Worm (Caenorhabditis elegans): ENCODE measurements around the gene sra-39.

The sra-39 gene

DNA sequence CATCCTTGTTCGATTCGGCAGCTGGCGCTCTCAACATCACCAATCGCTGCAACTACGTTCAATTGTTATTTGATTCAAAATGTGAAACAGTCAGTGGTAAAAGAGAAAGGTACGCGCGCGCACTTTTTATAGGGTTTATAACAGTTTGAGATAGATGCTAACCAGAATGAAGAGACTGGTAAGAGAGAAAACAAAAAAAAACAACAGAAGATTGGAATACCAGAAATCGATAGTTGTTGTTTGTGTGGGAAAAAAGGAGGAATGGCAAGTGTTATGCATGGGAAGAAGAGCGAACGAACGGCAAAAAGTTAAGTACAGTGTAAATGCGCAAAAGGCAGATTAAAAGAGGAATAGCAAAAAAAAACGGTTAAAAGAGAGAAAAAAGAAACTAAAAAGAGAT lies 6.6 kb upstream of the sra-39 start, which contains the start of gene Y26E6A.3:
Y26E6A.3 (minus strand) TSS at position 101 of the 400 bp plus-strand sequence.
- TF ChIP-seq nhr-48 (tag; optimal IDR thresholded peaks at IDR 0.05): no peak
- TF ChIP-seq zag-1 (tag; optimal IDR thresholded peaks at IDR 0.05): no peak
- TF ChIP-seq tra-1 (GFP tag; IDR thresholded peaks at IDR 0.05): no peak
- no peak for TF ChIP-seq rbr-2 (tag; optimal IDR thresholded peaks at IDR 0.05)
- TF ChIP-seq hlh-11 (tag; optimal IDR thresholded peaks at IDR 0.05): no peak
- TF ChIP-seq lin-1 (GFP tag; IDR thresholded peaks at IDR 0.05): no peak
- no peak for TF ChIP-seq arid-1 (GFP tag; conservative IDR thresholded peaks at IDR 0.05)
- no peak for TF ChIP-seq ctbp-1 (GFP tag; IDR thresholded peaks at IDR 0.05)
- no peak for TF ChIP-seq Y75B8A.6 (GFP tag; IDR thresholded peaks at IDR 0.05)
- no peak for TF ChIP-seq T26A8.4 (GFP tag; IDR thresholded peaks at IDR 0.05)
- no peak for TF ChIP-seq F10B5.3 (tag; optimal IDR thresholded peaks at IDR 0.05)
- no peak for TF ChIP-seq Y105C5A.15 (GFP tag; IDR thresholded peaks at IDR 0.05)
- no peak for TF ChIP-seq zfp-2 (tag; optimal IDR thresholded peaks at IDR 0.05)
- TF ChIP-seq nhr-10 (tag; optimal IDR thresholded peaks at IDR 0.05): no peak
- no peak for TF ChIP-seq nhr-41 (GFP tag; IDR thresholded peaks at IDR 0.05)

ce11 chrX:13903769-13904168 lies 541 bp upstream of the sra-39 start:
- no peak for TF ChIP-seq daf-16 (GFP tag; optimal IDR thresholded peaks at IDR 0.05)
- no peak for TF ChIP-seq daf-16 (tag; optimal IDR thresholded peaks at IDR 0.05)
- peak; percentile 94 for TF ChIP-seq aha-1 (tag)
- TF ChIP-seq nhr-28 (tag; optimal IDR thresholded peaks at IDR 0.05): no peak

DNA sequence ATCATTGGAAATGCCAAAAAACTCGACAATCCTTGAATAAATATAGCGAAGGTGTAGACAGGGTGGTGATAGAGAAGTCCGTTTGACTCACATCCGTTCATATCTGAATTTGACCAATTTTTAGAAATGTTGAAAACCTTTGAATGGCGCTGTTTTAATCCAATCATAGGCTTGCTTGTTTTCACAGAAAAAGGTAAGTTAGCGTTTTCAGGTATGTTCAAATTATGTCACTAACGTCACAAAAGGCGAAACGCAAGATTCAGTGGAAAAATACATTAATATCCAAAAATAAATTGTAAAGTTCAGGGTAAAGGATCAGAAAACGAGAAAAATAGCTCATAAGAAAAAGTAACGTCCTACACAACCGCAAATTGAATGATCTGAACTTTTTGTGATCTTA lies 3.2 kb downstream of the sra-39 start, which contains the start of gene sra-38:
sra-38 (minus strand) TSS at position 101 of the 400 bp plus-strand sequence.
- TF ChIP-seq lin-13 (GFP tag; optimal IDR thresholded peaks at IDR 0.05) (no peak), Y5F2A.4 (GFP tag; optimal IDR thresholded peaks at IDR 0.05) (no peak), ceh-44 (GFP tag; IDR thresholded peaks at IDR 0.05) (no peak), F44E2.7 (GFP tag; IDR thresholded peaks at IDR 0.05) (no peak), hmg-1.1 (GFP tag; IDR thresholded peaks at IDR 0.05) (no peak), set-16 (GFP tag; IDR thresholded peaks at IDR 0.05) (no peak), lin-29 (GFP tag; IDR thresholded peaks at IDR 0.05) (no peak), nhr-25 (tag; optimal IDR thresholded peaks at IDR 0.05; ENCODE audit: borderline replicate concordance, insufficient read depth) (no peak), spr-3 (GFP tag; optimal IDR thresholded peaks at IDR 0.05) (no peak), ces-1 (GFP tag; optimal IDR thresholded peaks at IDR 0.05) (no peak), unc-130 (GFP tag; optimal IDR thresholded peaks at IDR 0.05) (no peak), nhr-111 (GFP tag; optimal IDR thresholded peaks at IDR 0.05) (no peak), ceh-28 (tag; optimal IDR thresholded peaks at IDR 0.05) (no peak), D1046.2 (GFP tag; IDR thresholded peaks at IDR 0.05) (no peak), tag-97 (GFP tag; IDR thresholded peaks at IDR 0.05) (no peak), zfp-3 (GFP tag; conservative IDR thresholded peaks at IDR 0.05) (no peak)

- TF ChIP-seq zfp-3 (GFP tag; conservative IDR thresholded peaks at IDR 0.05) (no peak), madf-9 (GFP tag; conservative IDR thresholded peaks at IDR 0.05) (no peak), egl-43 (GFP tag; IDR thresholded peaks at IDR 0.05) (no peak), Y48G9A.11 (GFP tag; IDR thresholded peaks at IDR 0.05) (no peak), lsy-2 (tag; optimal IDR thresholded peaks at IDR 0.05) (no peak), nhr-42 (GFP tag; IDR thresholded peaks at IDR 0.05) (no peak), ceh-44 (GFP tag; IDR thresholded peaks at IDR 0.05) (no peak), mep-1 (tag; optimal IDR thresholded peaks at IDR 0.05) (no peak), ZK337.2 (GFP tag; IDR thresholded peaks at IDR 0.05) (no peak), unc-62 (GFP tag; optimal IDR thresholded peaks at IDR 0.05 in 1 of 2) (no peak), unc-62 (tag; optimal IDR thresholded peaks at IDR 0.05) (no peak), gei-8 (GFP tag; optimal IDR thresholded peaks at IDR 0.05) (no peak), pha-4 (GFP tag; IDR thresholded peaks at IDR 0.05) (no peak), pha-4 (tag; optimal IDR thresholded peaks at IDR 0.05) (no peak), hif-1 (tag; optimal IDR thresholded peaks at IDR 0.05) (no peak), lin-38 (GFP tag; IDR thresholded peaks at IDR 0.05) (no peak), lin-39 (tag; optimal IDR thresholded peaks at IDR 0.05) (no peak)
Measured at ce11 chrX:13893256-13893655, 10.0 kb downstream of the sra-39 start, which contains the start of gene sra-37. Gene sra-37 (minus strand): TSS chrX:13893356.

Measured in whole organism, L4 larva.